Worm (Caenorhabditis elegans) whole organism, L2 larva: ENCODE measurements around the gene str-261.

Experiments
- ZK546.5 ChIP-seq: sonication (generic microtip); optimal IDR thresholded peaks from 2 replicates; lab custom pipeline; 2017; ENCODE audit warnings: missing biosample characterization, missing genetic modification characterization
- ceh-16 ChIP-seq: fragments of 150-350 bp; optimal IDR thresholded peaks from 2 replicates; lab custom pipeline; 2014; ENCODE audit warnings: missing biosample characterization, missing genetic modification characterization
- egl-27 ChIP-seq: sonication (generic microtip); optimal IDR thresholded peaks from 3 replicates; lab custom pipeline; 2017; ENCODE audit warnings: missing biosample characterization, missing genetic modification reagents, missing genetic modification characterization
- elt-3 ChIP-seq: sonication (generic microtip); optimal IDR thresholded peaks from 2 replicates; lab custom pipeline; 2017; ENCODE audit warnings: missing biosample characterization, missing genetic modification characterization
- lin-13 ChIP-seq: fragments of 150-350 bp; optimal IDR thresholded peaks from 2 replicates; lab custom pipeline; 2014; ENCODE audit warnings: missing biosample characterization, missing genetic modification reagents, missing genetic modification characterization
- mab-5 ChIP-seq: fragments of 150-350 bp; optimal IDR thresholded peaks from 2 replicates; lab custom pipeline; 2014; ENCODE audit warnings: missing biosample characterization, missing genetic modification characterization
- nhr-10 ChIP-seq: sonication (generic microtip); optimal IDR thresholded peaks from 2 replicates; lab custom pipeline; 2017; ENCODE audit warnings: missing biosample characterization, missing genetic modification characterization
- nhr-77 ChIP-seq: fragments of 150-350 bp; optimal IDR thresholded peaks from 2 replicates; lab custom pipeline; 2014; ENCODE audit warnings: missing biosample characterization, missing genetic modification characterization
- unc-55 ChIP-seq: fragments of 150-350 bp; sonication (generic microtip); optimal IDR thresholded peaks from 3 replicates; lab custom pipeline; 2014; ENCODE audit warnings: missing biosample characterization, missing genetic modification reagents, missing genetic modification characterization

DNA sequence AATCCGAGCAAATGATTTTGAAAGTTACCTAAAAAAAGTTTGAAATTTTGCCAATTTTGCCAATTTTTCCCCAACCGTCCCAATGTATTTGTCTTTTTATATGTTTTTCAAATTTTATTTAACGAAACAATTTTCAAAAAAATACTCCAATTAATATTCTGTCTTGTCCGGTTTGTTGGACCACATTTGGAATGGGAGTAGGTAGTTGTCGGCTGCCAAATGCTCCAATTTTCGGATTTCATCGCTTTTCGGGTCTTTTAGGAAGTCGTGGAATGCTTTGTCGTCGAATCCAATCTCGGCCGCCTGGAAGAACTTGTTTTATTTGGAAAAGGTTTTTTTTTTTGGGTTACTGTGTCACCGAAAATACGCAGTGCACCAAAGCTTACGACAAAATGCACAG is 49.2 kb upstream of the str-261 start:
- TF ChIP-seq ZK546.5 (tag; lab: Kevin White, UChicago), result no peak
- no peak for TF ChIP-seq egl-27
- no peak for TF ChIP-seq lin-13
- no peak for TF ChIP-seq nhr-10 (tag; lab: Kevin White, UChicago)
- TF ChIP-seq ceh-16 (tag; lab: Kevin White, UChicago), result no peak
- no peak for TF ChIP-seq unc-55 (GFP tag; lab: Kevin White, UChicago)
- no peak for TF ChIP-seq elt-3
- TF ChIP-seq nhr-77 (tag; lab: Kevin White, UChicago), result no peak
- TF ChIP-seq mab-5, result no peak
